Worm (Caenorhabditis elegans) whole organism, late embryonic: Measurements from ENCODE around the gene srh-70.

Experiments
- C08G9.2 ChIP-seq: sonication (generic microtip); optimal IDR thresholded peaks from 2 replicates; lab custom pipeline; 2016; ENCODE audit warnings: mild to moderate bottlenecking, missing genetic modification characterization, moderate library complexity, missing compliant biosample characterization
- K02D7.2 ChIP-seq: sonication (generic microtip); optimal IDR thresholded peaks from 2 replicates; lab custom pipeline; 2017; ENCODE audit warnings: mild to moderate bottlenecking, missing genetic modification characterization, missing compliant biosample characterization
- K09A11.1 ChIP-seq: sonication (generic microtip); optimal IDR thresholded peaks from 2 replicates; lab custom pipeline; 2017; ENCODE audit warnings: antibody characterized with exemption, mild to moderate bottlenecking, missing genetic modification characterization, missing compliant biosample characterization; ENCODE audit not compliant: insufficient read depth
- T23F11.4 ChIP-seq: fragments of 200-800 bp; sonication (Bioruptor generic); optimal IDR thresholded peaks from 2 replicates; lab custom pipeline; 2018; ENCODE audit warnings: mild to moderate bottlenecking, missing genetic modification characterization, missing compliant biosample characterization
- ceh-19 ChIP-seq: fragments of 200-800 bp; sonication (Bioruptor generic); optimal IDR thresholded peaks from 2 replicates; lab custom pipeline; 2018; ENCODE audit warnings: mild to moderate bottlenecking, missing genetic modification characterization, missing compliant biosample characterization
- ceh-2 ChIP-seq: sonication (generic microtip); optimal IDR thresholded peaks from 2 replicates; lab custom pipeline; 2016; ENCODE audit warnings: missing genotype, missing genetic modification characterization, missing compliant biosample characterization
- ceh-30 ChIP-seq: fragments of 150-350 bp; optimal IDR thresholded peaks from 2 replicates; lab custom pipeline; 2014; ENCODE audit warnings: missing biosample characterization, missing genetic modification characterization
- ceh-31 ChIP-seq: sonication (generic microtip); optimal IDR thresholded peaks from 2 replicates; lab custom pipeline; 2016; ENCODE audit warnings: missing genetic modification characterization, missing compliant biosample characterization
- ceh-34 ChIP-seq: sonication (generic microtip); optimal IDR thresholded peaks from 2 replicates; lab custom pipeline; 2016; ENCODE audit warnings: mild to moderate bottlenecking, missing genetic modification characterization, missing compliant biosample characterization
- che-1 ChIP-seq: sonication (generic microtip); optimal IDR thresholded peaks from 2 replicates; lab custom pipeline; 2016; ENCODE audit warnings: mild to moderate bottlenecking, missing genetic modification characterization, missing compliant biosample characterization
- dmd-4 ChIP-seq: sonication (generic microtip); optimal IDR thresholded peaks from 2 replicates; lab custom pipeline; 2016; ENCODE audit warnings: borderline replicate concordance, missing genetic modification characterization, missing compliant biosample characterization
- dve-1 ChIP-seq: sonication (generic microtip); optimal IDR thresholded peaks from 2 replicates; lab custom pipeline; 2017; ENCODE audit warnings: antibody characterized with exemption, mild to moderate bottlenecking, missing genetic modification characterization, missing compliant biosample characterization
- elt-2 ChIP-seq: sonication (generic microtip); optimal IDR thresholded peaks from 2 replicates; lab custom pipeline; 2016; ENCODE audit warnings: missing genetic modification reagents, missing genetic modification characterization, missing compliant biosample characterization
- elt-4 ChIP-seq: sonication (generic microtip); optimal IDR thresholded peaks from 2 replicates; lab custom pipeline; 2016; ENCODE audit warnings: missing genetic modification characterization, missing compliant biosample characterization
- fax-1 ChIP-seq: sonication (generic microtip); optimal IDR thresholded peaks from 2 replicates; lab custom pipeline; 2016; ENCODE audit warnings: missing genotype, missing genetic modification characterization, missing compliant biosample characterization
- fkh-10 ChIP-seq: fragments of 150-350 bp; optimal IDR thresholded peaks from 2 replicates; lab custom pipeline; 2014; ENCODE audit warnings: missing biosample characterization, missing genetic modification reagents, missing genetic modification characterization
- fkh-6 ChIP-seq: sonication (generic microtip); optimal IDR thresholded peaks from 2 replicates; lab custom pipeline; 2016; ENCODE audit warnings: missing genetic modification characterization, missing compliant biosample characterization
- gmeb-2 ChIP-seq: sonication (generic microtip); optimal IDR thresholded peaks from 2 replicates; lab custom pipeline; 2016; ENCODE audit warnings: missing genetic modification characterization, inconsistent platforms, missing compliant biosample characterization
- hlh-13 ChIP-seq: fragments of 200-800 bp; sonication (Bioruptor generic); optimal IDR thresholded peaks from 2 replicates; lab custom pipeline; 2018; ENCODE audit warnings: mild to moderate bottlenecking, missing genetic modification characterization, missing compliant biosample characterization
- hlh-15 ChIP-seq: sonication (generic microtip); optimal IDR thresholded peaks from 2 replicates; lab custom pipeline; 2016; ENCODE audit warnings: missing genetic modification characterization, missing compliant biosample characterization
- hlh-30 ChIP-seq: sonication (generic microtip); optimal IDR thresholded peaks from 2 replicates; lab custom pipeline; 2017; ENCODE audit warnings: antibody characterized with exemption, missing genetic modification characterization, missing compliant biosample characterization; ENCODE audit not compliant: insufficient read depth
- hlh-8 ChIP-seq: sonication (generic microtip); optimal IDR thresholded peaks from 2 replicates; lab custom pipeline; 2016; ENCODE audit warnings: missing genotype, missing genetic modification characterization, missing compliant biosample characterization
- lim-6 ChIP-seq: sonication (generic microtip); optimal IDR thresholded peaks from 2 replicates; lab custom pipeline; 2016; ENCODE audit warnings: missing genetic modification characterization, missing compliant biosample characterization
- madf-2 ChIP-seq: sonication (generic microtip); optimal IDR thresholded peaks from 2 replicates; lab custom pipeline; 2017; ENCODE audit warnings: missing genetic modification characterization, missing compliant biosample characterization
- mec-3 ChIP-seq: sonication (generic microtip); optimal IDR thresholded peaks from 2 replicates; lab custom pipeline; 2016; ENCODE audit warnings: borderline replicate concordance, missing genetic modification characterization, missing compliant biosample characterization
- nhr-232 ChIP-seq: sonication (generic microtip); optimal IDR thresholded peaks from 2 replicates; lab custom pipeline; 2016; ENCODE audit warnings: missing genetic modification characterization, missing compliant biosample characterization
- npax-4 ChIP-seq: sonication (generic microtip); optimal IDR thresholded peaks from 2 replicates; lab custom pipeline; 2016; ENCODE audit warnings: missing genetic modification characterization, missing compliant biosample characterization
- odd-2 ChIP-seq: sonication (generic microtip); optimal IDR thresholded peaks from 2 replicates; lab custom pipeline; 2017; ENCODE audit warnings: antibody characterized with exemption, mild to moderate bottlenecking, missing genetic modification characterization, missing compliant biosample characterization
- ref-2 ChIP-seq: sonication (generic microtip); optimal IDR thresholded peaks from 2 replicates; lab custom pipeline; 2016; ENCODE audit warnings: missing genetic modification characterization, missing compliant biosample characterization
- rnt-1 ChIP-seq: sonication (generic microtip); optimal IDR thresholded peaks from 2 replicates; lab custom pipeline; 2016; ENCODE audit warnings: missing genetic modification characterization, missing compliant biosample characterization
- tbx-2 ChIP-seq: sonication (generic microtip); optimal IDR thresholded peaks from 2 replicates; lab custom pipeline; 2016; ENCODE audit warnings: missing genetic modification characterization, missing compliant biosample characterization
- ttx-3 ChIP-seq: sonication (generic microtip); optimal IDR thresholded peaks from 2 replicates; lab custom pipeline; 2016; ENCODE audit warnings: missing genetic modification reagents, missing genetic modification characterization, missing compliant biosample characterization
- unc-55 ChIP-seq: sonication (generic microtip); optimal IDR thresholded peaks from 2 replicates; lab custom pipeline; 2017; ENCODE audit warnings: missing biosample characterization, missing genetic modification reagents, missing genetic modification characterization
- zip-5 ChIP-seq: sonication (generic microtip); optimal IDR thresholded peaks from 2 replicates; lab custom pipeline; 2016; ENCODE audit warnings: missing genetic modification characterization, missing compliant biosample characterization
- ztf-16 ChIP-seq: sonication (generic microtip); optimal IDR thresholded peaks from 2 replicates; lab custom pipeline; 2017; ENCODE audit warnings: missing genetic modification characterization, missing compliant biosample characterization

The srh-70 gene

DNA sequence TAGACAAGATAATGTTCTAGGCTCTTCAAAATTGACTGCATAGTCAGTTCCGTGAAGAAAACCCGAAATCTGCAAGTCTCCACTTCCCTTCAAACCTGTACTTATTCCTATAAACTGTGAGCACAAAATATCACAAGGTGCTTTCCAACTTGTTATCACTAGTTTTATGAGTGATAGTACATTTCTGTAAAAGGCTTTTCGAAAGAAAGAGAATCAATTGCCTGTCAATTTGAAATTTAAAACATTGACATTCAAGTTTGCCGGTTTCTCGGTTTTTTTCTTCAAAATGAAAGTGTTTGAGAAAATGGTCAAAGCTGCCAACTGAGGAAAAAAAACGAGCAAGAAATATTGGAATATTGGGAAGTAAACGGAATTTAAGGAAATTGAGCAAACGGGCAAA, 651 bp downstream of the srh-70 start:
- TF ChIP-seq C08G9.2 (tag; lab: Kevin White, UChicago): no peak
- TF ChIP-seq hlh-30 (tag; lab: Kevin White, UChicago): no peak
- TF ChIP-seq nhr-232 (tag; lab: Kevin White, UChicago): no peak
- no peak for TF ChIP-seq che-1
- TF ChIP-seq odd-2 (tag; lab: Kevin White, UChicago): no peak
- TF ChIP-seq T23F11.4: no peak
- no peak for TF ChIP-seq tbx-2 (tag; lab: Kevin White, UChicago)
- TF ChIP-seq elt-2: no peak
- TF ChIP-seq fkh-10 (GFP tag; lab: Kevin White, UChicago): no peak
- TF ChIP-seq zip-5 (tag; lab: Kevin White, UChicago): no peak
- TF ChIP-seq fax-1 (tag; lab: Kevin White, UChicago): no peak
- TF ChIP-seq mec-3 (tag; lab: Kevin White, UChicago): no peak
- no peak for TF ChIP-seq ceh-19 (GFP tag; lab: Kevin White, UChicago)
- no peak for TF ChIP-seq dmd-4 (tag; lab: Kevin White, UChicago)
- no peak for TF ChIP-seq ceh-30 (tag; lab: Kevin White, UChicago)
- TF ChIP-seq K09A11.1 (tag; lab: Kevin White, UChicago): no peak
- no peak for TF ChIP-seq hlh-15 (tag; lab: Kevin White, UChicago)
- TF ChIP-seq fkh-6 (tag; lab: Kevin White, UChicago): no peak

DNA sequence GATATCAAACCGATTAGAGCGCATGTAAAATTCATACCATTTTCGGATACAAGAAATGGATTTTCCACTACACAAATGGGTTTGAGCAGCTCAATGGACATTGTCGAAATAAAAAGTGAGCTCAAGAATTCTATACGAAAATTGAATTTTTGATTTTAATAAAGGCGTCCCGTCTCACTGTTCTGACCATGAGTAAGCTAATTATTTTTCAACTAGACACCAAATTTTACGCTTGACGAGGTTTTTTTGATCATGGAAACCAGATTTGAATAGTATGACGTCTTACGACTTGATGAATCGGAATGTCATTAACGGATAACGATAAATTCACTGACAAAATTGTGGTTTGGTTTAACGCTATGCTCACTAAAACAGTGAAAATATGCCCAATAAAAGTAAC, 2.3 kb downstream of the srh-70 start, which contains the start of gene srh-61:
Gene srh-61 (minus strand): TSS at position 101 of the 400 bp plus-strand sequence.
- TF ChIP-seq fax-1 (tag; lab: Kevin White, UChicago) (no peak), ceh-31 (no peak), hlh-8 (tag; lab: Kevin White, UChicago) (no peak), tbx-2 (tag; lab: Kevin White, UChicago) (no peak), npax-4 (tag; lab: Kevin White, UChicago) (no peak), ttx-3 (tag; lab: Kevin White, UChicago) (no peak), gmeb-2 (tag; lab: Kevin White, UChicago) (no peak), lim-6 (tag; lab: Kevin White, UChicago) (no peak), nhr-232 (tag; lab: Kevin White, UChicago) (no peak), K09A11.1 (tag; lab: Kevin White, UChicago) (no peak), ref-2 (no peak), madf-2 (no peak), dmd-4 (tag; lab: Kevin White, UChicago) (no peak), hlh-30 (tag; lab: Kevin White, UChicago) (no peak), ceh-2 (tag; lab: Kevin White, UChicago) (no peak)

DNA sequence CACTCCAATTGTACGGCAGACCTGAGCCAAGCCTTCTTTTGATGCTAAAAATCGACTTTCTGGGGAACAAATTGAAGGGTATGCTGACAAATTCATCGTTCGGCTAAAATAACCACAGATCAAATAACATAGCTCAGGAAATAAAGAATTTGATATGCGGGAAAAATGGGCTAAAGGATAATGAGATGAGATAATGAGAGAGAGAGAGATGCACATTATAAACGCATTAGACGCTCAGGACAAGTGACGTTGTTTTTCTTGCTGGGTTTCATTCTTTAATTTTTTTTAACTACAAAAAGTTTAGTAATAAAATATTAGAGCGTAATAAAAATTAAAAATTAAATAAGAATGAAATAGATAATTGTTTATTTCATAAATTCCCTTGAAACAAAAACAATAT, 4.0 kb downstream of the srh-70 start, which contains the start of gene srh-69:
Gene srh-69 (minus strand): TSS at position 101 of the 400 bp plus-strand sequence.
- no peak for TF ChIP-seq ceh-34 (tag; lab: Kevin White, UChicago)
- TF ChIP-seq, all 69 proteins: peak for 0

DNA sequence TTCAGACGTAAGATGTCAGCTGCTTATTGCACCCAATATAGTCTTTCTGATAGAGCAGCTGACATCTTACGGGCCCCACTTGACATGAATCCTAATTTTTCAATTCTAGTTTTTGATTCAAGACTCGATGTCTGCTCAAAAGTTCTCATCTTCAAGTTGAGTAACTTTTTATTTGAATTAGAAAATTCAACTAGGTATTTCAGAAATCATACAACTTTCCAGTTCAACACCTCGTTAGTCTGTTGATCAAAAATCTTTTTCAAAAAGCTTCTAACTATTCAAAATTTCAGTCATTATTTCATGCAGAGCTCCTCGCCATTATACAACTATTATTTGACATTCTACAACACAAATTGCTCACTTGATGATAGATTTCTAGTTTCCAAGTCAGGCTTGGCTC, 6.8 kb downstream of the srh-70 start, which contains the start of gene srh-73:
Gene srh-73 (plus strand): TSS at position 301 of the 400 bp plus-strand sequence.
- TF ChIP-seq tbx-2 (tag; lab: Kevin White, UChicago) (no peak), unc-55 (GFP tag; lab: Kevin White, UChicago) (no peak)

DNA sequence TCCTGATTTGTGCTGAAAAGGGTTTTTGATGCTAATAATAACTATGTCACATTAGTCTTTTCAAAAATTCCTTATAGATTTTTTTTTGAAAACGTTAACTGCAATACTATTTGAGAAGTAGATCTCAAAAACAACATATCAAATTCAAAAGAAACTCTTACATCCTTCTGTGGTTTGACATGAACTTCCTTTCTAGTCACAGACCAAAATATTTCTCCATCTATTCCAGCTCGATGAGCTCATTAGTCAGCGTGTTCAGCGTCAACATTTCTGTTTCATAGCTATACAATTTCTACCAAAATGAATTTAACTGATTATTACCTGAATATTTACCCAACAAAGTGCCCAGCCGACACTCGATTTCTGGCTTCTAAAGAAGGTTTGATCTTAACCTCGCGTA, 10.0 kb downstream of the srh-70 start, which contains the start of gene srh-67:
Gene srh-67 (plus strand): TSS at position 301 of the 400 bp plus-strand sequence.
- TF ChIP-seq lim-6 (tag; lab: Kevin White, UChicago): no peak
- TF ChIP-seq zip-5 (tag; lab: Kevin White, UChicago): no peak
- no peak for TF ChIP-seq T23F11.4
- no peak for TF ChIP-seq hlh-30 (tag; lab: Kevin White, UChicago)
- TF ChIP-seq rnt-1 (tag; lab: Kevin White, UChicago): no peak
- TF ChIP-seq hlh-13: no peak
- no peak for TF ChIP-seq dve-1 (tag; lab: Kevin White, UChicago)
- TF ChIP-seq fkh-10 (GFP tag; lab: Kevin White, UChicago): no peak
- TF ChIP-seq K02D7.2 (tag; lab: Kevin White, UChicago): no peak
- no peak for TF ChIP-seq ttx-3 (tag; lab: Kevin White, UChicago)
- no peak for TF ChIP-seq ceh-19 (GFP tag; lab: Kevin White, UChicago)
- no peak for TF ChIP-seq elt-4 (tag; lab: Kevin White, UChicago)
- TF ChIP-seq ztf-16 (tag; lab: Kevin White, UChicago): no peak
